Fruit fly (Drosophila melanogaster) whole organism, prepupa: ENCODE data around the gene CG7974.

Source experiments
- Blimp-1 ChIP-seq: fragments of 200-800 bp; sonication (Bioruptor generic); optimal IDR thresholded peaks from 3 replicates; lab custom pipeline; 2017; ENCODE audit warnings: missing biosample characterization, missing genetic modification characterization, mild to moderate bottlenecking, moderate library complexity, missing genetic modification reagents
- CG10631 ChIP-seq: fragments of 200-800 bp; sonication (Bioruptor generic); optimal IDR thresholded peaks from 2 replicates; lab custom pipeline; 2016; ENCODE audit warnings: missing biosample characterization, missing genetic modification characterization
- CG10669 ChIP-seq: fragments of 200-800 bp; sonication (Bioruptor generic); optimal IDR thresholded peaks from 3 replicates; lab custom pipeline; 2018; ENCODE audit warnings: missing biosample characterization, mild to moderate bottlenecking, missing genetic modification characterization, moderate library complexity
- CG11294 ChIP-seq: fragments of 200-800 bp; sonication (Bioruptor generic); IDR thresholded peaks from 2 replicates; pipeline ENCODE4 v1.3.6; 2022; ENCODE audit warnings: missing biosample characterization, missing genetic modification characterization
- CG11762 ChIP-seq: fragments of 200-800 bp; sonication (Bioruptor generic); optimal IDR thresholded peaks from 3 replicates; lab custom pipeline; 2016; ENCODE audit warnings: missing biosample characterization, missing genetic modification characterization; ENCODE audit not compliant: insufficient read depth
- CG11902 ChIP-seq: fragments of 200-800 bp; sonication (Bioruptor generic); optimal IDR thresholded peaks from 3 replicates; lab custom pipeline; 2016; ENCODE audit warnings: missing biosample characterization, missing genetic modification characterization
- CG15336 ChIP-seq: fragments of 200-800 bp; sonication (Bioruptor generic); IDR thresholded peaks from 2 replicates; pipeline ENCODE4 v1.3.6; 2022; ENCODE audit warnings: missing biosample characterization, missing genetic modification characterization
- CG1621 ChIP-seq: fragments of 200-800 bp; sonication (Bioruptor generic); optimal IDR thresholded peaks from 3 replicates; lab custom pipeline; 2018; ENCODE audit warnings: missing biosample characterization, mild to moderate bottlenecking, missing genetic modification characterization
- CG16779 ChIP-seq: fragments of 200-800 bp; sonication (Bioruptor generic); optimal IDR thresholded peaks from 3 replicates; lab custom pipeline; 2017; ENCODE audit warnings: missing biosample characterization, mild to moderate bottlenecking, missing genetic modification characterization
- CG31627 ChIP-seq: fragments of 200-800 bp; sonication (Bioruptor generic); optimal IDR thresholded peaks from 3 replicates; lab custom pipeline; 2016; ENCODE audit warnings: missing biosample characterization, missing genetic modification characterization
- CG34406 ChIP-seq: fragments of 200-800 bp; sonication (Bioruptor generic); optimal IDR thresholded peaks from 3 replicates; lab custom pipeline; 2016; ENCODE audit warnings: missing biosample characterization, missing genetic modification characterization
- CG3919 ChIP-seq: fragments of 200-800 bp; sonication (Bioruptor generic); optimal IDR thresholded peaks from 3 replicates; lab custom pipeline; 2016; ENCODE audit warnings: missing biosample characterization, missing genetic modification characterization
- CG4318 ChIP-seq: fragments of 200-800 bp; sonication (Bioruptor generic); optimal IDR thresholded peaks from 3 replicates; lab custom pipeline; 2017; ENCODE audit warnings: missing biosample characterization, mild to moderate bottlenecking, missing genetic modification characterization
- CG6163 ChIP-seq: fragments of 200-800 bp; sonication (Bioruptor generic); IDR thresholded peaks from 3 replicates; pipeline ENCODE4 v1.3.6; 2022; ENCODE audit warnings: missing biosample characterization, missing genetic modification characterization
- CG6276 ChIP-seq: fragments of 200-800 bp; sonication (Bioruptor generic); optimal IDR thresholded peaks from 2 replicates; lab custom pipeline; 2017; ENCODE audit warnings: missing biosample characterization, mild to moderate bottlenecking, missing genetic modification characterization
- CG6792 ChIP-seq: fragments of 200-800 bp; sonication (Bioruptor generic); optimal IDR thresholded peaks from 3 replicates; lab custom pipeline; 2016; ENCODE audit warnings: missing biosample characterization, missing genetic modification characterization
- CG6808 ChIP-seq: fragments of 200-800 bp; sonication (Bioruptor generic); optimal IDR thresholded peaks from 3 replicates; lab custom pipeline; 2017; ENCODE audit warnings: missing biosample characterization, missing genetic modification characterization, mild to moderate bottlenecking, moderate library complexity, missing genetic modification reagents
- CG6854 ChIP-seq: fragments of 200-800 bp; sonication (Bioruptor generic); optimal IDR thresholded peaks from 2 replicates; lab custom pipeline; 2017; ENCODE audit warnings: missing biosample characterization, mild to moderate bottlenecking, missing genetic modification characterization
- CG7368 ChIP-seq: fragments of 200-800 bp; sonication (Bioruptor generic); optimal IDR thresholded peaks from 3 replicates; lab custom pipeline; 2016; ENCODE audit warnings: missing biosample characterization, missing genetic modification characterization
- CG8119 ChIP-seq: fragments of 200-800 bp; sonication (Bioruptor generic); IDR thresholded peaks from 3 replicates; pipeline ENCODE4 v1.3.6; 2022; ENCODE audit warnings: missing biosample characterization, missing genetic modification characterization
- CG8319 ChIP-seq: fragments of 200-800 bp; sonication (Bioruptor generic); optimal IDR thresholded peaks from 3 replicates; lab custom pipeline; 2016; ENCODE audit warnings: missing biosample characterization, missing genetic modification characterization
- CG9139 ChIP-seq: fragments of 200-800 bp; sonication (Bioruptor generic); optimal IDR thresholded peaks from 3 replicates; lab custom pipeline; 2017; ENCODE audit warnings: missing biosample characterization, mild to moderate bottlenecking, missing genetic modification characterization
- Eip75B ChIP-seq: fragments of 200-800 bp; sonication (Bioruptor generic); optimal IDR thresholded peaks from 3 replicates; lab custom pipeline; 2016; ENCODE audit warnings: missing biosample characterization, missing genetic modification characterization
- Eip78C ChIP-seq: fragments of 200-800 bp; sonication (Bioruptor generic); peaks from one replicate; lab custom pipeline; 2016; ENCODE audit warnings: missing biosample characterization, missing genetic modification characterization
- Eip93F ChIP-seq: fragments of 200-800 bp; sonication (Bioruptor generic); optimal IDR thresholded peaks from 2 replicates; lab custom pipeline; 2016; ENCODE audit warnings: missing biosample characterization, mild to moderate bottlenecking, missing genetic modification characterization
- Ets21C ChIP-seq: fragments of 200-800 bp; sonication (Bioruptor generic); optimal IDR thresholded peaks from 3 replicates; lab custom pipeline; 2016; ENCODE audit warnings: missing biosample characterization, missing genetic modification characterization
- Ets96B ChIP-seq: fragments of 200-800 bp; optimal IDR thresholded peaks from 2 replicates; lab custom pipeline; 2019; ENCODE audit warnings: missing biosample characterization, mild to moderate bottlenecking, missing genetic modification characterization, moderate library complexity
- Gug ChIP-seq: fragments of 200-800 bp; sonication (Bioruptor generic); IDR thresholded peaks from 2 replicates; pipeline ENCODE4 v1.3.6; 2022; ENCODE audit warnings: missing biosample characterization, missing genetic modification characterization
- Hr38 ChIP-seq: sonication (Bioruptor generic); optimal IDR thresholded peaks from 2 replicates; lab custom pipeline; 2016; ENCODE audit warnings: missing biosample characterization, missing genetic modification characterization
- Hr39 ChIP-seq: fragments of 200-800 bp; sonication (Bioruptor generic); optimal IDR thresholded peaks from 2 replicates; lab custom pipeline; 2016; ENCODE audit warnings: missing biosample characterization, missing genetic modification characterization
- Lpt ChIP-seq: fragments of 200-800 bp; sonication (Bioruptor generic); optimal IDR thresholded peaks from 3 replicates; lab custom pipeline; 2016; ENCODE audit warnings: missing biosample characterization, missing genetic modification characterization
- Met ChIP-seq: fragments of 200-800 bp; sonication (Bioruptor generic); optimal IDR thresholded peaks from 3 replicates; lab custom pipeline; 2016; ENCODE audit warnings: missing biosample characterization, missing genetic modification characterization
- OdsH ChIP-seq: fragments of 200-800 bp; sonication (Bioruptor generic); optimal IDR thresholded peaks from 3 replicates; lab custom pipeline; 2016; ENCODE audit warnings: missing biosample characterization, missing genetic modification characterization
- Smox ChIP-seq: fragments of 200-800 bp; sonication (Bioruptor generic); optimal IDR thresholded peaks from 3 replicates; lab custom pipeline; 2016; ENCODE audit warnings: missing biosample characterization, missing genetic modification characterization
- Sox102F ChIP-seq: fragments of 200-800 bp; sonication (Bioruptor generic); optimal IDR thresholded peaks from 2 replicates; lab custom pipeline; 2016; ENCODE audit warnings: missing biosample characterization, mild to moderate bottlenecking, missing genetic modification characterization
- Sox14 ChIP-seq: fragments of 200-800 bp; sonication (Bioruptor generic); optimal IDR thresholded peaks from 3 replicates; lab custom pipeline; 2016; ENCODE audit warnings: missing biosample characterization, missing genetic modification characterization
- Sox15 ChIP-seq: fragments of 200-800 bp; sonication (Bioruptor generic); optimal IDR thresholded peaks from 3 replicates; lab custom pipeline; 2016; ENCODE audit warnings: missing biosample characterization, missing genetic modification characterization
- achi ChIP-seq: fragments of 200-800 bp; sonication (Bioruptor generic); optimal IDR thresholded peaks from 3 replicates; lab custom pipeline; 2016; ENCODE audit warnings: missing biosample characterization, missing genetic modification characterization
- acj6 ChIP-seq: fragments of 200-800 bp; sonication (Bioruptor generic); optimal IDR thresholded peaks from 3 replicates; lab custom pipeline; 2016; ENCODE audit warnings: missing biosample characterization, missing genetic modification characterization
- cyc ChIP-seq: fragments of 200-800 bp; sonication (Bioruptor generic); optimal IDR thresholded peaks from 3 replicates; lab custom pipeline; 2016; ENCODE audit warnings: missing biosample characterization, missing genetic modification characterization
- dac ChIP-seq: fragments of 200-800 bp; sonication (Bioruptor generic); optimal IDR thresholded peaks from 2 replicates; lab custom pipeline; 2017; ENCODE audit warnings: missing biosample characterization, mild to moderate bottlenecking, missing genetic modification characterization
- dsx ChIP-seq: fragments of 200-800 bp; optimal IDR thresholded peaks from 3 replicates; lab custom pipeline; 2019; ENCODE audit warnings: missing biosample characterization, mild to moderate bottlenecking, missing genetic modification characterization, moderate library complexity; ENCODE audit not compliant: poor library complexity, severe bottlenecking
- esn ChIP-seq: fragments of 200-800 bp; sonication (Bioruptor generic); optimal IDR thresholded peaks from 2 replicates; lab custom pipeline; 2016; ENCODE audit warnings: missing biosample characterization, mild to moderate bottlenecking, missing genetic modification characterization, moderate library complexity
- fd59A ChIP-seq: fragments of 200-800 bp; sonication (Bioruptor generic); optimal IDR thresholded peaks from 2 replicates; lab custom pipeline; 2017; ENCODE audit warnings: missing biosample characterization, mild to moderate bottlenecking, missing genetic modification characterization, missing genetic modification reagents
- lz ChIP-seq: fragments of 200-800 bp; sonication (Bioruptor generic); optimal IDR thresholded peaks from 3 replicates; lab custom pipeline; 2016; ENCODE audit warnings: missing biosample characterization, missing genetic modification characterization
- net ChIP-seq: fragments of 200-800 bp; sonication (Bioruptor generic); optimal IDR thresholded peaks from 3 replicates; lab custom pipeline; 2016; ENCODE audit warnings: missing biosample characterization, missing genetic modification characterization
- pdm3 ChIP-seq: fragments of 200-800 bp; sonication (Bioruptor generic); optimal IDR thresholded peaks from 3 replicates; lab custom pipeline; 2016; ENCODE audit warnings: missing biosample characterization, missing genetic modification characterization
- salr ChIP-seq, 2 experiments: fragments of 200-800 bp; sonication (Bioruptor generic); optimal IDR thresholded peaks; 3 replicates each; lab custom pipeline; 2016 to 2018; ENCODE audit warnings: missing biosample characterization in 2 of 2, missing genetic modification characterization in 2 of 2, mild to moderate bottlenecking in 1 of 2
- ss ChIP-seq, 2 experiments: fragments of 200-800 bp; sonication (Bioruptor generic); optimal IDR thresholded peaks; 2 replicates in 1 of 2; 3 replicates in 1 of 2; lab custom pipeline; 2017 to 2018; ENCODE audit warnings: mild to moderate bottlenecking in 2 of 2, missing biosample characterization in 2 of 2, missing genetic modification characterization in 2 of 2, moderate library complexity in 1 of 2
- svp ChIP-seq: fragments of 200-800 bp; sonication (Bioruptor generic); peaks from one replicate; lab custom pipeline; 2016; ENCODE audit warnings: missing biosample characterization, missing genetic modification characterization
- topi ChIP-seq: fragments of 200-800 bp; sonication (Bioruptor generic); optimal IDR thresholded peaks from 3 replicates; lab custom pipeline; 2016; ENCODE audit warnings: missing biosample characterization, missing genetic modification characterization
- vri ChIP-seq: fragments of 200-800 bp; sonication (Bioruptor generic); optimal IDR thresholded peaks from 3 replicates; lab custom pipeline; 2016; ENCODE audit warnings: missing biosample characterization, mild to moderate bottlenecking, missing genetic modification characterization

Gene CG7974

dm6 chr3L:1668504-1668903 is 3.6 kb downstream of the CG7974 start, which contains the start of gene RpL23A:
RpL23A (minus strand) TSS chr3L:1668654.
- TF ChIP-seq lz (GFP tag; lab: Kevin White, UChicago) (peak; percentile 92), CG11294 (GFP tag; lab: Robert Waterston, UW) (peak; percentile 35; the same call in 1 of the 2 replicates), CG8319 (GFP tag; lab: Kevin White, UChicago) (peak; percentile 73), svp (no peak), Sox14 (peak; percentile 68), esn (GFP tag; lab: Kevin White, UChicago) (peak; percentile 91), Eip93F (GFP tag; lab: Kevin White, UChicago) (no peak), Met (GFP tag; lab: Kevin White, UChicago) (peak; percentile 85), CG11902 (GFP tag; lab: Kevin White, UChicago) (peak; percentile 81), CG1621 (tag; lab: Kevin White, UChicago) (peak; percentile 87), CG6792 (peak; percentile 73), CG8119 (GFP tag; lab: Robert Waterston, UW) (no peak), Eip78C (peak; percentile 95), fd59A (GFP tag; lab: Kevin White, UChicago) (peak; percentile 51), CG11762 (GFP tag; lab: Kevin White, UChicago) (peak; percentile 57), cyc (GFP tag; lab: Kevin White, UChicago) (peak; percentile 94), acj6 (GFP tag; lab: Kevin White, UChicago) (no peak), Blimp-1 (GFP tag; lab: Kevin White, UChicago) (peak; percentile 84), Sox15 (GFP tag; lab: Kevin White, UChicago) (peak; percentile 55), salr (GFP tag; optimal IDR thresholded peaks at IDR 0.05; lab: Kevin White, UChicago) (peak in 1 of 2 experiments; percentile 86), achi (GFP tag; lab: Kevin White, UChicago) (peak; percentile 100), CG7368 (GFP tag; lab: Kevin White, UChicago) (peak; percentile 85), topi (GFP tag; lab: Kevin White, UChicago) (peak; percentile 87), CG6276 (no peak), OdsH (GFP tag; lab: Kevin White, UChicago) (peak; percentile 79), dac (peak; percentile 62), CG6854 (GFP tag; lab: Kevin White, UChicago) (peak; percentile 89), CG3919 (GFP tag; lab: Kevin White, UChicago) (no peak), Eip75B (GFP tag; lab: Kevin White, UChicago) (peak; percentile 85), Ets21C (GFP tag; lab: Kevin White, UChicago) (peak; percentile 74), CG4318 (GFP tag; lab: Kevin White, UChicago) (no peak), net (GFP tag; lab: Kevin White, UChicago) (peak; percentile 74), CG15336 (GFP tag; lab: Robert Waterston, UW) (no peak), Smox (GFP tag; lab: Kevin White, UChicago) (peak; percentile 79), CG34406 (GFP tag; lab: Kevin White, UChicago) (peak; percentile 58), pdm3 (GFP tag; lab: Kevin White, UChicago) (no peak), vri (GFP tag; lab: Kevin White, UChicago) (no peak), CG6163 (GFP tag; lab: Robert Waterston, UW) (peak; percentile 93), Hr38 (GFP tag; lab: Kevin White, UChicago) (no peak), Hr39 (GFP tag; lab: Kevin White, UChicago) (peak; percentile 88), CG16779 (tag; lab: Kevin White, UChicago) (peak; percentile 74), CG10669 (GFP tag; lab: Kevin White, UChicago) (no peak), CG31627 (GFP tag; lab: Kevin White, UChicago) (peak; percentile 93), Sox102F (GFP tag; lab: Kevin White, UChicago) (peak; percentile 70), Gug (GFP tag; lab: Robert Waterston, UW) (peak; percentile 46; the same call in 1 of the 2 replicates), Lpt (GFP tag; lab: Kevin White, UChicago) (no peak), CG10631 (GFP tag; lab: Kevin White, UChicago) (no peak), CG9139 (GFP tag; lab: Kevin White, UChicago) (peak; percentile 77), CG6808 (GFP tag; lab: Kevin White, UChicago) (no peak), Ets96B (peak; percentile 39), dsx (GFP tag; lab: Kevin White, UChicago) (no peak), ss (GFP tag; optimal IDR thresholded peaks at IDR 0.05; lab: Kevin White, UChicago) (peak; percentile 56 to 85)
